Worm (Caenorhabditis elegans): Measurements from ENCODE around the gene gpx-3.

gpx-3 gene

DNA sequence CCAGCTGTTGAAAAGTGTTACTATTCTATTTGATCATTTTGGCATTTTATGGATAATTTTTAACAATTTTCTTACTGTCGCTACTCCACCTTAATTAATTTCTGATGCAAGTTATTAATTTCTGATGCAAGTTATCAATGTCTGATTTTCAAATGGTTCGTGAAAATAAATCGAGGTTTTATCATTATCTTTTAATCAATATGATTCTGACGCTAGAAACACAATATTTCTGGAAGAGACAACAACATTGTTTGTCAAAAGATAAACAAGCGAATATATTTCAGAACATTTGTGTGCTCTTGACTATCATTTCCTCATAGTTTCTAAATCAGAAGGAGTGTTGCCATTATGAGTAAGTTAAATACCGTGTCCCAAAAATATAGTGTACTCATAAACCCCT lies 21.3 kb upstream of the gpx-3 start, which contains the start of gene F49E2.2:
Gene F49E2.2, plus strand, starts transcription at position 301 of the 400 bp plus-strand sequence.
- TF ChIP-seq nhr-129 (tag; optimal IDR thresholded peaks at IDR 0.05) (no peak), gmeb-1 (tag; optimal IDR thresholded peaks at IDR 0.05) (no peak), lsy-2 (tag; optimal IDR thresholded peaks at IDR 0.05) (no peak), sem-4 (tag; optimal IDR thresholded peaks at IDR 0.05) (no peak), mab-5 (tag; optimal IDR thresholded peaks at IDR 0.05) (no peak), unc-55 (GFP tag; optimal IDR thresholded peaks at IDR 0.05) (no peak), lin-11 (tag; optimal IDR thresholded peaks at IDR 0.05) (no peak), unc-62 (GFP tag; optimal IDR thresholded peaks at IDR 0.05) (no peak), nhr-237 (tag; optimal IDR thresholded peaks at IDR 0.05) (no peak)

DNA sequence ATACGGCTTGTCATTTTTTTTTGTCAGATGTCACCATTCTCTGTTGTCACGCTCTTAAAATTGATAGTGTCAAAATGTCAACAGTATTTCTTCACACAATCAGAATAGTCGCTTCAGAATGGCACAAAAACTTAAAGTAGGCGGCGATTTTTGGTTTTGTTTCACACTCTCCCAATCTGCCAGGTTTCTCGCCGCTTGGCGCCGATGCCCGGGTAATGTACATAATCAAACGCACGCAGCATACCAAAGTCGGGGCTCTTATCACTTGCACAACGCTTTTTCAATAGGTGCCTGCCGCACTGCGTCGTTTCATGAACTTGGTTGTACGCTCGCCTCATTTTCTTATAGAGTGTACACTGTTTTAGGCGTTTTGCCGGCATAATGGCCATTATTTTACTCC lies 19.2 kb upstream of the gpx-3 start:
- TF ChIP-seq unc-39 (tag; optimal IDR thresholded peaks at IDR 0.05): no peak
- TF ChIP-seq gmeb-1 (tag; optimal IDR thresholded peaks at IDR 0.05): peak; percentile 22
- TF ChIP-seq fos-1 (tag; optimal IDR thresholded peaks at IDR 0.05): peak; percentile 36

DNA sequence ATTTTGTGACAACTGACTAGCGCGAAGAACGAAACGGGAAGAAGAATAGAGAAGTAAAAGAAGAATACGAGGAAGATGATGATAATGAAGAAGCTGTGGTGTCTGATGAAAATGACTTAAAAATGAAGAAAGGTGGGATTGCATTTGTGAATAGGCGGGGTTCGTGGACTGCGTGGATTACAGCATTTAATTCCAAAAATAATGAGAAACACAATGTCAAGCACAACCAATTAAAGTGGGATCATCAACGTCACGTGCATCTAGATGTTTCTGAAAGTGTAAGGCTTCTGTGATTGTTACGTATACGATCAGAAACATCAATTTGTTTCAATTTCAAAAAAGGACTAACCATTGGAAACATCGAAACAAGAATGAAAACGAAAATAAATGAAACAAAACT lies 10.8 kb upstream of the gpx-3 start, which contains the start of gene glb-17:
Gene glb-17, minus strand, starts transcription at position 101 of the 400 bp plus-strand sequence.
- TF ChIP-seq elt-3 (tag; optimal IDR thresholded peaks at IDR 0.05): no peak
- TF ChIP-seq nhr-23 (tag; optimal IDR thresholded peaks at IDR 0.05): no peak
- TF ChIP-seq nhr-237 (tag; optimal IDR thresholded peaks at IDR 0.05): no peak
- no peak for TF ChIP-seq lsy-2 (tag; optimal IDR thresholded peaks at IDR 0.05)
- no peak for TF ChIP-seq nhr-6 (tag; optimal IDR thresholded peaks at IDR 0.05)
- no peak for TF ChIP-seq unc-55 (GFP tag; optimal IDR thresholded peaks at IDR 0.05)
- TF ChIP-seq ztf-1 (GFP tag; conservative IDR thresholded peaks at IDR 0.05): no peak
- no peak for TF ChIP-seq mab-5 (tag; optimal IDR thresholded peaks at IDR 0.05)
- TF ChIP-seq crh-2 (tag; optimal IDR thresholded peaks at IDR 0.05): no peak
- TF ChIP-seq sma-9 (GFP tag; optimal IDR thresholded peaks at IDR 0.05): no peak
- no peak for TF ChIP-seq sma-9 (tag; optimal IDR thresholded peaks at IDR 0.05)
- TF ChIP-seq Y55F3AM.14 (GFP tag; optimal IDR thresholded peaks at IDR 0.05): no peak
- no peak for TF ChIP-seq sma-3 (GFP tag; optimal IDR thresholded peaks at IDR 0.05)

DNA sequence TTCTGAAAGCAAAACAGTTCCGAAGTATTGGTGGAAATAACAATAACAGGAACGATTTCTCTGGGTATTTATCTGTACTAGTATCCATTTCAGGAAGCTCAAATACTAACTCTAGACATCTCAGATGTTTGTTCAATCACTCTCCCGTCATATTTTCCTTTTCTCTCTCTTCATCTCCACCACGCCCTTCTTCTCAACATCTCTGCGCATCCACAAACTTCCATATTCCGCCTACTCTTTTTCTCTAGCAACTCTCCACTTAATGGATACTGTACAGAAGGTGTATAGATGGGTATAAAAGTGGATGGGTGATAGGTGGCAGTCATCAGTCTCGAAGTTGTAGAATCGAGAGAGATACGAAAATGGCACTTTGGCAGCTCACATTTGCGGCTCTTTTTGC lies 3.4 kb upstream of the gpx-3 start, which contains the start of gene gpx-5:
Gene gpx-5, plus strand, starts transcription at position 336 of the 400 bp plus-strand sequence.
- TF ChIP-seq peb-1 (tag; optimal IDR thresholded peaks at IDR 0.05) (no peak), crh-2 (tag; optimal IDR thresholded peaks at IDR 0.05) (no peak), nhr-21 (tag; optimal IDR thresholded peaks at IDR 0.05) (peak; percentile 17), F13H6.1 (tag; optimal IDR thresholded peaks at IDR 0.05) (peak; percentile 50), nhr-25 (tag; optimal IDR thresholded peaks at IDR 0.05) (peak; percentile 67), egl-27 (tag; optimal IDR thresholded peaks at IDR 0.05) (peak; percentile 10), elt-3 (tag; optimal IDR thresholded peaks at IDR 0.05) (no peak), sma-9 (GFP tag; optimal IDR thresholded peaks at IDR 0.05) (peak; percentile 31), sma-9 (tag; optimal IDR thresholded peaks at IDR 0.05) (no peak), mdl-1 (tag; optimal IDR thresholded peaks at IDR 0.05) (no peak), aly-2 (tag; optimal IDR thresholded peaks at IDR 0.05) (no peak), nhr-23 (tag; optimal IDR thresholded peaks at IDR 0.05) (no peak), nhr-129 (tag; optimal IDR thresholded peaks at IDR 0.05) (peak; percentile 47), blmp-1 (tag; optimal IDR thresholded peaks at IDR 0.05; ENCODE audit: insufficient read depth) (peak; percentile 7), nhr-237 (tag; optimal IDR thresholded peaks at IDR 0.05) (no peak), sma-3 (GFP tag; optimal IDR thresholded peaks at IDR 0.05) (peak; percentile 47)

DNA sequence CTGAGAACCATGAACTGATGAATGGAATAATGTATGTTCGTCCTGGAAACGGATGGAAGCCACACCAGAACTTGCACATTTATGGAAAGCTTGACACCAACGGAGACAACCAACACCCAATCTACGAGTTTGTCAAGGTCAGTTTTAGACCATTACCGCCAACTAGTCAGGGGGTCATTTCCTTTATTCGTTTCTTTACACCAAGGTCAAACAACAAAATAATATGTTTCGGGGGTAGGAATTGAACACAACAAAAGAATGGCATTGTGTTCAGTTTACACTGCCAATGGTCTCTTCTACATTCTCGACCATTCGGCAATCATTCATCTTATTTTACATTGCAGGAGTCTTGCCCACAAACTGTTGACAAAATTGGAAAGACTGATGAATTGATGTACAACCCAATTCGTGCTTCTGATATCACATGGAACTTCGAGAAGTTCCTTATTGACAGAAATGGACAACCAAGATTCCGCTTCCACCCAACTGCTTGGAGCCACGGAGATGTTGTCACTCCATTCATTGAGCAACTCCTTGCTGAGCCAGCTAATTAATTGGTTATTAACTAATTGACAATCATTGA lies 2.1 kb upstream of the gpx-3 start:
- TF ChIP-seq gmeb-1 (tag; optimal IDR thresholded peaks at IDR 0.05): no peak
- peak; percentile 53 for TF ChIP-seq nhr-25 (tag; optimal IDR thresholded peaks at IDR 0.05)
- TF ChIP-seq nhr-11 (tag; optimal IDR thresholded peaks at IDR 0.05): no peak

DNA sequence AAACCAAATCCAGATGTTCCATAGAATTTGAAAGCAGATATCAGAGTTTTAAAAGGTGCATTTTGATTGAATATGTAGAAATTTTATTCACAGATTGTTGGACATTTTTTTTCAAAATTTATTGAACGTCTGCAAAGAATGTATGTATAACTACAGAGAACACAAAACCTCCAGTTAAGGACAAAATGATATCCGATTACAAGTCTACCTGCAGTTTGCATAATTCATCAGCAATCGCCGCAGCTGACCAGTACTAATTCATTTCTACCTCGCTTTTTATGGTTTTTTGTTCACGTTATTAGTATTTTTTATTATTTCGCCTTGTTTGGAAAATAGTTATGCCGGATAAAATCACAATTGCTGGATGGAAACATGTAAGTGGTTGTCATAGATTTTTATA lies 1.4 kb downstream of the gpx-3 start, which contains the start of gene del-8:
Gene del-8, plus strand, starts transcription at position 301 of the 400 bp plus-strand sequence.
- no peak for TF ChIP-seq nhr-6 (tag; optimal IDR thresholded peaks at IDR 0.05)
- TF ChIP-seq peb-1 (tag; optimal IDR thresholded peaks at IDR 0.05): no peak
- no peak for TF ChIP-seq nhr-21 (tag; optimal IDR thresholded peaks at IDR 0.05)
- TF ChIP-seq nhr-237 (tag; optimal IDR thresholded peaks at IDR 0.05): no peak
